Worm (Caenorhabditis elegans) whole organism, L1 larva: Measurements from ENCODE around the gene mksr-2.

Experiments used
- C34B4.2 ChIP-seq: sonication (generic microtip); optimal IDR thresholded peaks from 2 replicates; lab custom pipeline; 2017; ENCODE audit warnings: mild to moderate bottlenecking, missing genetic modification characterization, missing compliant biosample characterization
- F16B12.6 ChIP-seq: fragments of 150-350 bp; optimal IDR thresholded peaks from 2 replicates; lab custom pipeline; 2014; ENCODE audit warnings: missing biosample characterization, missing genetic modification characterization
- Y116A8C.19 ChIP-seq: sonication (generic microtip); optimal IDR thresholded peaks from 2 replicates; lab custom pipeline; 2016; ENCODE audit warnings: missing compliant biosample characterization, missing genetic modification characterization, borderline replicate concordance
- alr-1 ChIP-seq: fragments of 200-800 bp; sonication (Bioruptor generic); optimal IDR thresholded peaks from 2 replicates; lab custom pipeline; 2018; ENCODE audit warnings: borderline replicate concordance, mild to moderate bottlenecking, missing genetic modification characterization, missing compliant biosample characterization
- blmp-1 ChIP-seq: fragments of 150-350 bp; optimal IDR thresholded peaks from 2 replicates; lab custom pipeline; 2014; ENCODE audit warnings: missing biosample characterization, missing genetic modification characterization
- ceh-63 ChIP-seq: fragments of 200-800 bp; sonication (Bioruptor generic); optimal IDR thresholded peaks from 2 replicates; lab custom pipeline; 2018; ENCODE audit warnings: mild to moderate bottlenecking, missing genetic modification characterization, missing compliant biosample characterization
- ceh-82 ChIP-seq, 3 experiments: fragments of 150-350 bp in 1 of 3; sonication (generic microtip) in 2 of 3; optimal IDR thresholded peaks; 2 replicates each; lab custom pipeline; 2014 to 2017; ENCODE audit warnings: missing biosample characterization in 3 of 3, missing genetic modification characterization in 3 of 3
- ceh-88 ChIP-seq: fragments of 200-800 bp; sonication (Bioruptor generic); IDR thresholded peaks from 2 replicates; pipeline ENCODE4 v1.3.6; 2022; ENCODE audit warnings: missing genetic modification characterization, missing compliant biosample characterization
- ceh-90 ChIP-seq: sonication (generic microtip); optimal IDR thresholded peaks from 2 replicates; lab custom pipeline; 2016; ENCODE audit warnings: missing genetic modification characterization, missing compliant biosample characterization
- dpl-1 ChIP-seq, 3 experiments: fragments of 150-350 bp in 2 of 3; sonication (generic microtip) in 1 of 3; optimal IDR thresholded peaks; 2 replicates each; lab custom pipeline; 2014 to 2017; ENCODE audit warnings: missing biosample characterization in 3 of 3, missing genetic modification characterization in 3 of 3, missing genetic modification reagents in 3 of 3
- efl-1 ChIP-seq, 4 experiments: fragments of 150-350 bp; optimal IDR thresholded peaks in 3 of 4; peaks in 1 of 4; 1 replicate in 1 of 4; 2 replicates in 3 of 4; lab custom pipeline; 2014; ENCODE audit warnings: missing biosample characterization in 2 of 4, missing genetic modification characterization in 2 of 4, missing genetic modification reagents in 2 of 4
- elt-2 ChIP-seq: sonication (generic microtip); optimal IDR thresholded peaks from 2 replicates; lab custom pipeline; 2016; ENCODE audit warnings: missing genetic modification characterization, mild to moderate bottlenecking, inconsistent platforms, missing compliant biosample characterization, missing genetic modification reagents
- elt-3 ChIP-seq, 6 experiments: fragments of 150-350 bp in 1 of 6; sonication (generic microtip); optimal IDR thresholded peaks; 2 replicates each; lab custom pipeline; 2017 to 2018; ENCODE audit warnings: missing biosample characterization in 6 of 6, missing genetic modification characterization in 6 of 6, inconsistent platforms in 1 of 6
- ets-5 ChIP-seq: fragments of 200-800 bp; sonication (Bioruptor generic); IDR thresholded peaks from 2 replicates; pipeline ENCODE4 v1.3.6; 2022; ENCODE audit warnings: missing genetic modification characterization, missing compliant biosample characterization
- fkh-4 ChIP-seq: sonication (generic microtip); optimal IDR thresholded peaks from 2 replicates; lab custom pipeline; 2016; ENCODE audit warnings: missing compliant biosample characterization, missing genetic modification characterization, borderline replicate concordance
- fkh-8 ChIP-seq: sonication (generic microtip); optimal IDR thresholded peaks from 2 replicates; lab custom pipeline; 2016; ENCODE audit warnings: mild to moderate bottlenecking, missing genetic modification characterization, missing compliant biosample characterization
- fos-1 ChIP-seq: fragments of 150-350 bp; optimal IDR thresholded peaks from 2 replicates; lab custom pipeline; 2014; ENCODE audit warnings: missing biosample characterization, missing genetic modification characterization
- grh-1 ChIP-seq: fragments of 200-800 bp; sonication (Bioruptor generic); IDR thresholded peaks from 2 replicates; pipeline ENCODE4 v1.3.6; 2022; ENCODE audit warnings: missing genetic modification reagents, missing genetic modification characterization, missing compliant biosample characterization
- hlh-4 ChIP-seq: sonication (generic microtip); optimal IDR thresholded peaks from 2 replicates; lab custom pipeline; 2016; ENCODE audit warnings: mild to moderate bottlenecking, missing genetic modification characterization, missing compliant biosample characterization
- isw-1 ChIP-seq: fragments of 200-800 bp; sonication (Bioruptor generic); IDR thresholded peaks from 2 replicates; pipeline ENCODE4 v1.3.6; 2022; ENCODE audit warnings: missing genetic modification characterization, missing compliant biosample characterization
- lin-13 ChIP-seq: fragments of 150-350 bp; optimal IDR thresholded peaks from 2 replicates; lab custom pipeline; 2014; ENCODE audit warnings: missing biosample characterization, missing genetic modification reagents, missing genetic modification characterization
- lin-14 ChIP-seq: fragments of 200-800 bp; sonication (Bioruptor generic); optimal IDR thresholded peaks from 2 replicates; lab custom pipeline; 2018; ENCODE audit warnings: mild to moderate bottlenecking, missing genetic modification characterization, moderate library complexity, missing compliant biosample characterization
- lin-15B ChIP-seq: fragments of 150-350 bp; sonication (generic microtip); optimal IDR thresholded peaks from 3 replicates; lab custom pipeline; 2014; ENCODE audit warnings: missing biosample characterization, missing genetic modification characterization
- lin-39 ChIP-seq: fragments of 150-350 bp; optimal IDR thresholded peaks from 2 replicates; lab custom pipeline; 2014; ENCODE audit warnings: missing biosample characterization, missing genetic modification reagents, missing genetic modification characterization
- mdl-1 ChIP-seq, 2 experiments: fragments of 150-350 bp; optimal IDR thresholded peaks; 2 replicates each; lab custom pipeline; 2014 to 2017; ENCODE audit warnings: missing biosample characterization in 2 of 2, missing genetic modification characterization in 2 of 2, inconsistent platforms in 1 of 2
- mep-1 ChIP-seq: fragments of 150-350 bp; optimal IDR thresholded peaks from 2 replicates; lab custom pipeline; 2014; ENCODE audit warnings: missing biosample characterization, missing genetic modification characterization
- nhr-19 ChIP-seq: fragments of 200-800 bp; sonication (Bioruptor generic); conservative IDR thresholded peaks from 2 replicates; pipeline ENCODE4 v1.3.6; 2022; ENCODE audit warnings: missing genetic modification characterization, missing compliant biosample characterization
- nhr-20 ChIP-seq: sonication (generic microtip); optimal IDR thresholded peaks from 2 replicates; lab custom pipeline; 2016; ENCODE audit warnings: mild to moderate bottlenecking, missing genetic modification characterization, missing compliant biosample characterization
- nhr-237 ChIP-seq: fragments of 150-350 bp; optimal IDR thresholded peaks from 2 replicates; lab custom pipeline; 2014; ENCODE audit warnings: missing biosample characterization, missing genetic modification characterization
- nhr-28 ChIP-seq: fragments of 150-350 bp; optimal IDR thresholded peaks from 2 replicates; lab custom pipeline; 2014; ENCODE audit warnings: missing biosample characterization, missing genetic modification characterization
- nhr-47 ChIP-seq: sonication (generic microtip); optimal IDR thresholded peaks from 2 replicates; lab custom pipeline; 2016; ENCODE audit warnings: mild to moderate bottlenecking, missing genetic modification characterization, moderate library complexity, missing compliant biosample characterization
- nhr-76 ChIP-seq: sonication (generic microtip); optimal IDR thresholded peaks from 2 replicates; lab custom pipeline; 2017; ENCODE audit warnings: missing biosample characterization, missing genetic modification characterization
- nhr-77 ChIP-seq: fragments of 150-350 bp; optimal IDR thresholded peaks from 2 replicates; lab custom pipeline; 2014; ENCODE audit warnings: missing biosample characterization, missing genetic modification characterization
- nhr-85 ChIP-seq: sonication (generic microtip); peaks from one replicate; lab custom pipeline; 2016; ENCODE audit warnings: missing genetic modification characterization, inconsistent platforms, missing compliant biosample characterization
- pax-3 ChIP-seq: fragments of 200-800 bp; sonication (Bioruptor generic); optimal IDR thresholded peaks from 2 replicates; lab custom pipeline; 2018; ENCODE audit warnings: mild to moderate bottlenecking, missing genetic modification characterization, moderate library complexity, missing compliant biosample characterization
- pqm-1 ChIP-seq: sonication (generic microtip); optimal IDR thresholded peaks from 3 replicates; lab custom pipeline; 2017; ENCODE audit warnings: missing biosample characterization, missing genetic modification characterization
- rnt-1 ChIP-seq: sonication (generic microtip); optimal IDR thresholded peaks from 2 replicates; lab custom pipeline; 2016; ENCODE audit warnings: mild to moderate bottlenecking, missing genetic modification characterization, moderate library complexity, missing compliant biosample characterization
- snu-23 ChIP-seq: sonication (generic microtip); optimal IDR thresholded peaks from 2 replicates; lab custom pipeline; 2016; ENCODE audit warnings: missing genetic modification characterization, missing compliant biosample characterization
- sox-4 ChIP-seq: sonication (generic microtip); optimal IDR thresholded peaks from 2 replicates; lab custom pipeline; 2016; ENCODE audit warnings: missing genetic modification characterization, missing compliant biosample characterization
- sup-37 ChIP-seq: fragments of 200-800 bp; sonication (Bioruptor generic); optimal IDR thresholded peaks from 2 replicates; lab custom pipeline; 2018; ENCODE audit warnings: mild to moderate bottlenecking, missing genetic modification characterization, missing compliant biosample characterization
- swsn-7 ChIP-seq: sonication (generic microtip); optimal IDR thresholded peaks from 2 replicates; lab custom pipeline; 2016; ENCODE audit warnings: missing genetic modification characterization, missing compliant biosample characterization
- tbx-2 ChIP-seq: sonication (generic microtip); optimal IDR thresholded peaks from 2 replicates; lab custom pipeline; 2016; ENCODE audit warnings: missing genetic modification characterization, missing compliant biosample characterization
- unc-30 ChIP-seq: sonication (generic microtip); optimal IDR thresholded peaks from 2 replicates; lab custom pipeline; 2017; ENCODE audit warnings: missing biosample characterization, missing genetic modification characterization
- unc-62 ChIP-seq: fragments of 150-350 bp; optimal IDR thresholded peaks from 2 replicates; lab custom pipeline; 2014; ENCODE audit warnings: missing biosample characterization, missing genetic modification reagents, missing genetic modification characterization
- unc-86 ChIP-seq: sonication (generic microtip); optimal IDR thresholded peaks from 2 replicates; lab custom pipeline; 2016; ENCODE audit warnings: missing genetic modification characterization, missing compliant biosample characterization
- xbp-1 ChIP-seq: sonication (generic microtip); optimal IDR thresholded peaks from 2 replicates; lab custom pipeline; 2016; ENCODE audit warnings: missing genetic modification characterization, missing compliant biosample characterization

Gene mksr-2

ce11 chrIV:2327317-2327716 lies 21.0 kb upstream of the mksr-2 start:
- TF ChIP-seq unc-30 (tag; lab: Kevin White, UChicago) = no peak
- no peak for TF ChIP-seq hlh-4 (tag; lab: Kevin White, UChicago)
- no peak for TF ChIP-seq pqm-1 (tag; lab: Kevin White, UChicago)
- TF ChIP-seq fkh-4 (tag; lab: Kevin White, UChicago) = no peak
- TF ChIP-seq fos-1 (tag; lab: Kevin White, UChicago) = no peak
- TF ChIP-seq nhr-19 (GFP tag; lab: Robert Waterston, UW) = no peak
- no peak for TF ChIP-seq tbx-2
- TF ChIP-seq lin-14 = no peak

DNA sequence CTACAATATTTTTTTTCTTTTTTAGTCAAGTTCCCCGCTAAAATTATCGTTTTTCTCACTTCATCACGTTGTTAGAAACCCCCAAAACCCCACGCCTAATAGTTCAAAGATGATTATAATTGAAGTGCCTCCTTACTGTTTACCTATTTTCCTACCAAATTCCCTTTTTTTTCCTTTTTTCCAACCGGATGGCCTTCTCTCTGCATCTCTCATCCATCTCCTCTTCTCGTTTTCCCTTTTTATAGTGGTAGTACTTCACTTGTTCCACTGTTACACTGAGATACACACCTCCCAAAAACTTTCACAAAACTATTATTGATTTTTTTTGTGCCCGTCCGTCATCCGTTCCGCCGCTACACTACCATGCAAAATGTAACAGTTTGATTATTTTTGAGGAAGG lies 16.7 kb upstream of the mksr-2 start, which contains the start of gene nsy-4:
nsy-4 (plus strand) TSS at position 274 of the 400 bp plus-strand sequence.
- TF ChIP-seq pax-3 (tag; lab: Kevin White, UChicago) (no peak), lin-39 (tag; lab: Kevin White, UChicago) (no peak), ceh-63 (GFP tag; lab: Kevin White, UChicago) (no peak), unc-62 (no peak), grh-1 (GFP tag; lab: Robert Waterston, UW) (no peak), nhr-28 (tag; lab: Kevin White, UChicago) (no peak), swsn-7 (no peak), mdl-1 (tag; optimal IDR thresholded peaks at IDR 0.05; lab: Kevin White, UChicago) (no peak), Y116A8C.19 (tag; lab: Kevin White, UChicago) (no peak), unc-86 (tag; lab: Kevin White, UChicago) (no peak), nhr-77 (tag; lab: Kevin White, UChicago) (no peak), nhr-237 (tag; lab: Kevin White, UChicago) (no peak), blmp-1 (tag; lab: Kevin White, UChicago) (peak; percentile 90), elt-2 (tag; lab: Kevin White, UChicago) (no peak), ets-5 (GFP tag; lab: Robert Waterston, UW) (no peak), nhr-85 (tag; lab: Kevin White, UChicago) (peak; percentile 74), ceh-88 (GFP tag; lab: Robert Waterston, UW) (no peak), efl-1 (optimal IDR thresholded peaks at IDR 0.05; lab: Kevin White, UChicago) (no peak), efl-1 (GFP tag; optimal IDR thresholded peaks at IDR 0.05 in 1 of 2; lab: Kevin White, UChicago) (no peak), ceh-90 (no peak), lin-14 (peak; percentile 40)

ce11 chrIV:2321546-2321945 lies 15.2 kb upstream of the mksr-2 start:
- peak; percentile 28 for TF ChIP-seq lin-14
- TF ChIP-seq blmp-1 (tag; lab: Kevin White, UChicago) = peak; percentile 62
- peak; percentile 10 for TF ChIP-seq mep-1 (tag; lab: Kevin White, UChicago)
- TF ChIP-seq elt-3 (tag; optimal IDR thresholded peaks at IDR 0.05; lab: Kevin White, UChicago) = peak in 2 of 6 experiments; percentile 1 to 38
- peak; percentile 24 for TF ChIP-seq snu-23 (GFP tag; lab: Kevin White, UChicago)
- no peak for TF ChIP-seq nhr-19 (GFP tag; lab: Robert Waterston, UW)
- TF ChIP-seq sox-4 (tag; lab: Kevin White, UChicago) = no peak
- no peak for TF ChIP-seq tbx-2
- no peak for TF ChIP-seq nhr-47

ce11 chrIV:2320009-2320408 lies 13.7 kb upstream of the mksr-2 start:
- TF ChIP-seq mep-1 (tag; lab: Kevin White, UChicago) = no peak
- no peak for TF ChIP-seq rnt-1 (tag; lab: Kevin White, UChicago)

DNA sequence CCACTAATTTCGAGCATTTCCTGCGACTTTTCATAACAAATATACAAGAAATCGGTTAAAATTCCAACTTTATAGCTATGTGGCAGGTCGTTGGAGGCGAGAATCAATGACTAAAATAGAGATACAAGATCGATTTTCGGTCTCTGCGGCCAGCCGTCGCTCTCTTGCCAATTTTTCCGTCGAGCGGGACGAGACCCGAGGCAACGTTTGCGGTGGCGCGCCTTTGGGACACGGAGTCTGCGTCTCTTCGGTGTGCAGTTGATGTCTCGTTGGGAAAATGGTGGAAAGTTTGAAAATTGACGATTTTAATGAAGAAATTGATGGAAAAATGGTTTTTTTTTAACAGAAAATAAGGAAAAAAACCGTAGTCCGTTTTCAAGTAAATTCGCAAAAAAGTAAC lies 10.4 kb upstream of the mksr-2 start:
- TF ChIP-seq nhr-76 (tag; lab: Kevin White, UChicago) = no peak
- TF ChIP-seq F16B12.6 (tag; lab: Kevin White, UChicago) = peak; percentile 14
- TF ChIP-seq tbx-2 = peak; percentile 22
- TF ChIP-seq sup-37 = no peak
- TF ChIP-seq C34B4.2 (tag; lab: Kevin White, UChicago) = no peak
- TF ChIP-seq fkh-8 (tag; lab: Kevin White, UChicago) = no peak
- no peak for TF ChIP-seq alr-1 (tag; lab: Kevin White, UChicago)
- TF ChIP-seq nhr-47 = peak; percentile 43
- peak; percentile 11 to 82 (median 29) for TF ChIP-seq ceh-82 (tag; optimal IDR thresholded peaks at IDR 0.05; lab: Kevin White, UChicago)
- peak; percentile 79 for TF ChIP-seq lin-15B (tag; lab: Kevin White, UChicago)
- TF ChIP-seq lin-13 (GFP tag; lab: Kevin White, UChicago) = peak; percentile 19
- peak; percentile 53 to 81 (median 75) for TF ChIP-seq dpl-1 (GFP tag; optimal IDR thresholded peaks at IDR 0.05; lab: Kevin White, UChicago)
- peak; percentile 32 for TF ChIP-seq xbp-1
- TF ChIP-seq nhr-20 (tag; lab: Kevin White, UChicago) = peak; percentile 52
- no peak for TF ChIP-seq pqm-1 (tag; lab: Kevin White, UChicago)
- peak; percentile 23; the same call in 1 of the 2 replicates for TF ChIP-seq isw-1 (GFP tag; lab: Robert Waterston, UW)
